Worm (Caenorhabditis elegans) whole organism, early embryonic: Measurements from ENCODE around the gene nhr-184.
"Not testable (repeated sequence)": the region's sequence is repeated elsewhere in the genome, so short reads cannot be mapped to it uniquely, and the experiment has no call there.

Experiments
- B0310.2 ChIP-seq: sonication (generic microtip); optimal IDR thresholded peaks from 2 replicates; lab custom pipeline; 2016; ENCODE audit warnings: mild to moderate bottlenecking, missing genetic modification characterization, missing compliant biosample characterization
- F13C5.2 ChIP-seq: sonication (generic microtip); optimal IDR thresholded peaks from 2 replicates; lab custom pipeline; 2017; ENCODE audit warnings: mild to moderate bottlenecking, missing genetic modification characterization, inconsistent platforms, missing compliant biosample characterization
- aly-1 ChIP-seq: sonication (generic microtip); optimal IDR thresholded peaks from 2 replicates; lab custom pipeline; 2016; ENCODE audit warnings: missing genetic modification characterization, missing compliant biosample characterization
- ama-1 ChIP-seq: fragments of 150-350 bp; optimal IDR thresholded peaks from 2 replicates; lab custom pipeline; 2014
- ceh-13 ChIP-seq: fragments of 200-800 bp; sonication (Bioruptor generic); optimal IDR thresholded peaks from 2 replicates; lab custom pipeline; 2018; ENCODE audit warnings: mild to moderate bottlenecking, missing genetic modification characterization, missing compliant biosample characterization
- ceh-36 ChIP-seq: sonication (generic microtip); optimal IDR thresholded peaks from 2 replicates; lab custom pipeline; 2016; ENCODE audit warnings: missing genetic modification characterization, inconsistent platforms, missing compliant biosample characterization
- ets-7 ChIP-seq: sonication (generic microtip); optimal IDR thresholded peaks from 2 replicates; lab custom pipeline; 2016; ENCODE audit warnings: missing genotype, missing genetic modification characterization, missing compliant biosample characterization
- flt-1 ChIP-seq: fragments of 200-800 bp; sonication (Bioruptor generic); IDR thresholded peaks from 2 replicates; pipeline ENCODE4 v1.3.6; 2022; ENCODE audit warnings: missing genetic modification characterization, missing compliant biosample characterization
- hmbx-1 ChIP-seq: sonication (generic microtip); optimal IDR thresholded peaks from 2 replicates; lab custom pipeline; 2016; ENCODE audit warnings: mild to moderate bottlenecking, missing genetic modification characterization, missing compliant biosample characterization
- hmg-4 ChIP-seq: fragments of 200-800 bp; sonication (Bioruptor generic); optimal IDR thresholded peaks from 2 replicates; lab custom pipeline; 2018; ENCODE audit warnings: mild to moderate bottlenecking, missing genetic modification characterization, missing compliant biosample characterization
- hnd-1 ChIP-seq: sonication (generic microtip); optimal IDR thresholded peaks from 2 replicates; lab custom pipeline; 2016; ENCODE audit warnings: missing genetic modification characterization, missing compliant biosample characterization
- pes-1 ChIP-seq: fragments of 200-800 bp; sonication (Bioruptor generic); IDR thresholded peaks from 2 replicates; pipeline ENCODE4 v1.3.6; 2022; ENCODE audit warnings: missing genetic modification reagents, missing genetic modification characterization, missing compliant biosample characterization
- scrt-1 ChIP-seq: fragments of 200-800 bp; sonication (Bioruptor generic); IDR thresholded peaks from 2 replicates; pipeline ENCODE4 v1.3.6; 2022; ENCODE audit warnings: missing genetic modification characterization, missing compliant biosample characterization
- sea-1 ChIP-seq: fragments of 200-800 bp; sonication (Bioruptor generic); conservative IDR thresholded peaks from 2 replicates; pipeline ENCODE4 v1.3.6; 2022; ENCODE audit warnings: missing genetic modification characterization, missing compliant biosample characterization
- tbx-11 ChIP-seq: fragments of 200-800 bp; sonication (Bioruptor generic); IDR thresholded peaks from 2 replicates; pipeline ENCODE4 v1.3.6; 2022; ENCODE audit warnings: missing genetic modification characterization, missing compliant biosample characterization
- tbx-37 ChIP-seq: fragments of 200-800 bp; sonication (Bioruptor generic); conservative IDR thresholded peaks from 2 replicates; pipeline ENCODE4 v1.3.6; 2022; ENCODE audit warnings: missing genetic modification reagents, missing genetic modification characterization, missing compliant biosample characterization
- tra-4 ChIP-seq: sonication (generic microtip); optimal IDR thresholded peaks from 2 replicates; lab custom pipeline; 2017; ENCODE audit warnings: missing genetic modification characterization, missing compliant biosample characterization

nhr-184 gene

ce11 chrV:2214428-2215038 is at the start of gene nhr-184:
Gene nhr-184 (minus strand): TSS chrV:2214478.
- TF ChIP-seq pes-1 (GFP tag; lab: Robert Waterston, UW), result no peak
- no peak for TF ChIP-seq aly-1 (tag; lab: Kevin White, UChicago)
- no peak for TF ChIP-seq tbx-11 (GFP tag; lab: Robert Waterston, UW)
- TF ChIP-seq flt-1, result no peak
- TF ChIP-seq ceh-13 (GFP tag; lab: Kevin White, UChicago), result no peak
- TF ChIP-seq tbx-37 (GFP tag; lab: Robert Waterston, UW), result no peak
- no peak for TF ChIP-seq ceh-36 (tag; lab: Kevin White, UChicago)
- TF ChIP-seq hnd-1 (tag; lab: Kevin White, UChicago), result no peak
- no peak for TF ChIP-seq tra-4 (tag; lab: Kevin White, UChicago)
- TF ChIP-seq sea-1, result no peak
- no peak for TF ChIP-seq ama-1 (lab: Kevin White, UChicago)
- TF ChIP-seq hmg-4 (GFP tag; lab: Kevin White, UChicago), result no peak
- no peak for TF ChIP-seq B0310.2 (tag; lab: Kevin White, UChicago)
- TF ChIP-seq F13C5.2 (tag; lab: Kevin White, UChicago), result no peak
- TF ChIP-seq hmbx-1 (tag; lab: Kevin White, UChicago), result no peak

- TF ChIP-seq tbx-11 (GFP tag; lab: Robert Waterston, UW) (no peak), ceh-36 (tag; lab: Kevin White, UChicago) (no peak), flt-1 (no peak), sea-1 (no peak), pes-1 (GFP tag; lab: Robert Waterston, UW) (no peak), tra-4 (tag; lab: Kevin White, UChicago) (no peak), ceh-13 (GFP tag; lab: Kevin White, UChicago) (no peak), scrt-1 (GFP tag; lab: Robert Waterston, UW) (no peak), hnd-1 (tag; lab: Kevin White, UChicago) (no peak), ama-1 (lab: Kevin White, UChicago) (no peak)
Observed at ce11 chrV:2260660-2261059, 46.4 kb upstream of the nhr-184 start, which contains the start of gene F41B5.12. Gene F41B5.12 (plus strand): TSS chrV:2260960.

ce11 chrV:2259750-2260149 is 45.5 kb upstream of the nhr-184 start, which contains the start of gene nhr-182:
Gene nhr-182 (minus strand): TSS chrV:2259927.
- TF ChIP-seq tra-4 (tag; lab: Kevin White, UChicago) (no peak), pes-1 (GFP tag; lab: Robert Waterston, UW) (no peak), tbx-11 (GFP tag; lab: Robert Waterston, UW) (no peak), ama-1 (lab: Kevin White, UChicago) (no peak), flt-1 (no peak), ets-7 (tag; lab: Kevin White, UChicago) (no peak), F13C5.2 (tag; lab: Kevin White, UChicago) (no peak), hnd-1 (tag; lab: Kevin White, UChicago) (no peak), scrt-1 (GFP tag; lab: Robert Waterston, UW) (no peak), hmg-4 (GFP tag; lab: Kevin White, UChicago) (no peak)

ce11 chrV:2255191-2255590 is 40.9 kb upstream of the nhr-184 start, which contains the start of gene F41B5.1:
Gene F41B5.1 (plus strand): TSS chrV:2255533.
- not testable (repeated sequence) for TF ChIP-seq tbx-11 (GFP tag; lab: Robert Waterston, UW); hnd-1 (tag; lab: Kevin White, UChicago); F13C5.2 (tag; lab: Kevin White, UChicago)

ce11 chrV:2254553-2255124 is 40.4 kb upstream of the nhr-184 start, which contains the start of gene str-253:
Gene str-253 (minus strand): TSS chrV:2254603.
- TF ChIP-seq ama-1 (lab: Kevin White, UChicago) (no peak), ets-7 (tag; lab: Kevin White, UChicago) (no peak), aly-1 (tag; lab: Kevin White, UChicago) (no peak), flt-1 (no peak), tbx-11 (GFP tag; lab: Robert Waterston, UW) (no peak), hmg-4 (GFP tag; lab: Kevin White, UChicago) (no peak), tra-4 (tag; lab: Kevin White, UChicago) (no peak), F13C5.2 (tag; lab: Kevin White, UChicago) (no peak), ceh-36 (tag; lab: Kevin White, UChicago) (no peak), pes-1 (GFP tag; lab: Robert Waterston, UW) (no peak), hmbx-1 (tag; lab: Kevin White, UChicago) (no peak)

- no peak for TF ChIP-seq hnd-1 (tag; lab: Kevin White, UChicago)
- no peak for TF ChIP-seq B0310.2 (tag; lab: Kevin White, UChicago)
- TF ChIP-seq ets-7 (tag; lab: Kevin White, UChicago), result no peak
- no peak for TF ChIP-seq sea-1
- no peak for TF ChIP-seq scrt-1 (GFP tag; lab: Robert Waterston, UW)
- TF ChIP-seq aly-1 (tag; lab: Kevin White, UChicago), result no peak
- TF ChIP-seq hmbx-1 (tag; lab: Kevin White, UChicago), result no peak
- TF ChIP-seq ceh-36 (tag; lab: Kevin White, UChicago), result no peak
- no peak for TF ChIP-seq ceh-13 (GFP tag; lab: Kevin White, UChicago)
- TF ChIP-seq F13C5.2 (tag; lab: Kevin White, UChicago), result no peak
Observed at ce11 chrV:2251774-2252173, 37.5 kb upstream of the nhr-184 start.

ce11 chrV:2250126-2250590 is 35.9 kb upstream of the nhr-184 start, which contains the start of gene cyp-33C7:
Gene cyp-33C7 (plus strand): TSS chrV:2250540.
- TF ChIP-seq tbx-37 (GFP tag; lab: Robert Waterston, UW) (no peak), hmg-4 (GFP tag; lab: Kevin White, UChicago) (no peak), ama-1 (lab: Kevin White, UChicago) (no peak), pes-1 (GFP tag; lab: Robert Waterston, UW) (no peak), hmbx-1 (tag; lab: Kevin White, UChicago) (no peak), sea-1 (no peak), F13C5.2 (tag; lab: Kevin White, UChicago) (no peak), ceh-36 (tag; lab: Kevin White, UChicago) (no peak), ceh-13 (GFP tag; lab: Kevin White, UChicago) (no peak), scrt-1 (GFP tag; lab: Robert Waterston, UW) (no peak), hnd-1 (tag; lab: Kevin White, UChicago) (no peak)
